Fruit fly (Drosophila melanogaster) whole organism, embryonic: ENCODE data around the gene ebo.

ENCODE experiments used
- Asciz ChIP-seq: fragments of 200-800 bp; sonication (Bioruptor generic); optimal IDR thresholded peaks from 2 replicates; lab custom pipeline; 2017; ENCODE audit warnings: missing biosample characterization, mild to moderate bottlenecking, missing genetic modification characterization, missing genetic modification reagents
- Atf-2 ChIP-seq: fragments of 200-800 bp; sonication (Bioruptor generic); optimal IDR thresholded peaks from 2 replicates; lab custom pipeline; 2016; ENCODE audit warnings: missing biosample characterization, missing genetic modification characterization
- Atf6 ChIP-seq: fragments of 200-800 bp; sonication (Bioruptor generic); IDR thresholded peaks from 2 replicates; pipeline ENCODE4 v1.3.6; 2022; ENCODE audit warnings: missing biosample characterization, missing genetic modification characterization
- Bteb2 ChIP-seq: fragments of 200-800 bp; sonication (Bioruptor generic); optimal IDR thresholded peaks from 2 replicates; lab custom pipeline; 2016; ENCODE audit warnings: missing biosample characterization, missing genetic modification characterization
- C15 ChIP-seq: fragments of 200-800 bp; sonication (Bioruptor generic); IDR thresholded peaks from 3 replicates; pipeline ENCODE4 v1.3.6; 2022; ENCODE audit warnings: missing biosample characterization, missing genetic modification characterization
- CG10209 ChIP-seq: fragments of 200-800 bp; sonication (Bioruptor generic); optimal IDR thresholded peaks from 3 replicates; lab custom pipeline; 2017; ENCODE audit warnings: missing biosample characterization, mild to moderate bottlenecking, missing genetic modification characterization, missing genetic modification reagents
- CG10366 ChIP-seq: fragments of 200-800 bp; sonication (Bioruptor generic); IDR thresholded peaks from 2 replicates; pipeline ENCODE4 v1.3.6; 2022; ENCODE audit warnings: missing biosample characterization, missing genetic modification characterization
- CG14014 ChIP-seq: fragments of 200-800 bp; sonication (Bioruptor generic); IDR thresholded peaks from 2 replicates; pipeline ENCODE4 v1.3.6; 2022; ENCODE audit warnings: missing biosample characterization, missing genetic modification characterization
- CG14667 ChIP-seq: fragments of 200-800 bp; sonication (Bioruptor generic); IDR thresholded peaks from 2 replicates; pipeline ENCODE4 v1.3.6; 2022; ENCODE audit warnings: missing biosample characterization, missing genetic modification characterization
- CG15696 ChIP-seq: fragments of 200-800 bp; sonication (Bioruptor generic); optimal IDR thresholded peaks from 2 replicates; lab custom pipeline; 2019; ENCODE audit warnings: missing biosample characterization, mild to moderate bottlenecking, missing genetic modification characterization, moderate library complexity
- CG18262 ChIP-seq: fragments of 200-800 bp; optimal IDR thresholded peaks from 3 replicates; lab custom pipeline; 2019; ENCODE audit warnings: missing biosample characterization, mild to moderate bottlenecking, missing genetic modification characterization, moderate library complexity
- CG32772 ChIP-seq: fragments of 200-800 bp; sonication (Bioruptor generic); IDR thresholded peaks from 2 replicates; pipeline ENCODE4 v1.3.6; 2022; ENCODE audit warnings: missing biosample characterization, missing genetic modification characterization
- CG34422 ChIP-seq: fragments of 200-800 bp; sonication (Bioruptor generic); IDR thresholded peaks from 3 replicates; pipeline ENCODE4 v1.3.6; 2022; ENCODE audit warnings: missing biosample characterization, missing genetic modification characterization
- CG6689 ChIP-seq: fragments of 200-800 bp; sonication (Bioruptor generic); IDR thresholded peaks from 2 replicates; pipeline ENCODE4 v1.3.6; 2022; ENCODE audit warnings: missing biosample characterization, missing genetic modification characterization
- CG6854 ChIP-seq: fragments of 200-800 bp; sonication (Bioruptor generic); optimal IDR thresholded peaks from 3 replicates; lab custom pipeline; 2017; ENCODE audit warnings: missing biosample characterization, mild to moderate bottlenecking, missing genetic modification characterization
- CG7556 ChIP-seq: fragments of 200-800 bp; sonication (Bioruptor generic); optimal IDR thresholded peaks from 2 replicates; lab custom pipeline; 2017; ENCODE audit warnings: missing biosample characterization, mild to moderate bottlenecking, missing genetic modification characterization
- CG9727 ChIP-seq: fragments of 200-800 bp; sonication (Bioruptor generic); optimal IDR thresholded peaks from 3 replicates; lab custom pipeline; 2017; ENCODE audit warnings: missing biosample characterization, mild to moderate bottlenecking, missing genetic modification characterization
- HLHmδ ChIP-seq: fragments of 200-800 bp; sonication (Bioruptor generic); optimal IDR thresholded peaks from 2 replicates; lab custom pipeline; 2018; ENCODE audit warnings: missing biosample characterization, mild to moderate bottlenecking, missing genetic modification characterization, moderate library complexity
- HmgD ChIP-seq: fragments of 200-800 bp; sonication (Bioruptor generic); optimal IDR thresholded peaks from 3 replicates; lab custom pipeline; 2016; ENCODE audit warnings: missing biosample characterization, missing genetic modification characterization
- Hmr ChIP-seq: fragments of 200-800 bp; sonication (Bioruptor generic); optimal IDR thresholded peaks from 3 replicates; lab custom pipeline; 2017; ENCODE audit warnings: mild to moderate bottlenecking, missing biosample characterization, missing genetic modification reagents, missing genetic modification characterization
- Hmx ChIP-seq: fragments of 200-800 bp; sonication (Bioruptor generic); optimal IDR thresholded peaks from 2 replicates; lab custom pipeline; 2016; ENCODE audit warnings: missing biosample characterization, missing genetic modification characterization
- Lhr ChIP-seq: fragments of 200-800 bp; sonication (Bioruptor generic); optimal IDR thresholded peaks from 3 replicates; lab custom pipeline; 2017; ENCODE audit warnings: mild to moderate bottlenecking, missing biosample characterization, missing genetic modification reagents, missing genetic modification characterization
- NC2α ChIP-seq: fragments of 200-800 bp; sonication (Bioruptor generic); optimal IDR thresholded peaks from 2 replicates; lab custom pipeline; 2016; ENCODE audit warnings: missing biosample characterization, missing genetic modification characterization
- Ravus ChIP-seq: fragments of 200-800 bp; sonication (Bioruptor generic); IDR thresholded peaks from 2 replicates; pipeline ENCODE4 v1.3.6; 2022; ENCODE audit warnings: missing biosample characterization, missing genetic modification characterization
- Scr ChIP-seq: fragments of 200-800 bp; sonication (Bioruptor generic); IDR thresholded peaks from 2 replicates; pipeline ENCODE4 v1.3.6; 2022; ENCODE audit warnings: missing biosample characterization, missing genetic modification characterization; ENCODE audit not compliant: partially characterized antibody
- Side ChIP-seq: fragments of 200-800 bp; sonication (Bioruptor generic); optimal IDR thresholded peaks from 2 replicates; lab custom pipeline; 2016; ENCODE audit warnings: missing biosample characterization, missing genetic modification characterization
- TFAM ChIP-seq: fragments of 200-800 bp; sonication (Bioruptor generic); optimal IDR thresholded peaks from 2 replicates; lab custom pipeline; 2017; ENCODE audit warnings: missing biosample characterization, missing genetic modification characterization, inconsistent platforms
- Usf ChIP-seq: fragments of 200-800 bp; sonication (Bioruptor generic); optimal IDR thresholded peaks from 2 replicates; lab custom pipeline; 2017; ENCODE audit warnings: missing genotype, missing biosample characterization, missing genetic modification characterization
- ash1 ChIP-seq: fragments of 200-800 bp; sonication (Bioruptor generic); optimal IDR thresholded peaks from 2 replicates; lab custom pipeline; 2018; ENCODE audit warnings: missing biosample characterization, mild to moderate bottlenecking, missing genetic modification characterization
- cad ChIP-seq: fragments of >200 bp; optimal IDR thresholded peaks from 2 replicates; lab custom pipeline; 2017; ENCODE audit warnings: missing biosample characterization, missing genetic modification characterization
- cas ChIP-seq: fragments of 200-800 bp; sonication (Bioruptor generic); IDR thresholded peaks from 2 replicates; pipeline ENCODE4 v1.3.6; 2022; ENCODE audit warnings: missing biosample characterization, missing genetic modification characterization
- ci ChIP-seq: fragments of 200-800 bp; sonication (Bioruptor generic); IDR thresholded peaks from 3 replicates; pipeline ENCODE4 v1.3.6; 2022; ENCODE audit warnings: missing biosample characterization, missing genetic modification characterization
- dan ChIP-seq: fragments of 200-800 bp; sonication (Bioruptor generic); IDR thresholded peaks from 2 replicates; pipeline ENCODE4 v1.3.6; 2022; ENCODE audit warnings: missing biosample characterization, missing genetic modification characterization
- dimm ChIP-seq: fragments of 200-800 bp; sonication (Bioruptor generic); IDR thresholded peaks from 2 replicates; pipeline ENCODE4 v1.3.6; 2022; ENCODE audit warnings: missing biosample characterization, missing genetic modification characterization
- dm ChIP-seq: fragments of 200-800 bp; sonication (Bioruptor generic); optimal IDR thresholded peaks from 3 replicates; lab custom pipeline; 2016; ENCODE audit warnings: missing biosample characterization, missing genetic modification characterization
- ems ChIP-seq: fragments of 200-800 bp; sonication (Bioruptor generic); optimal IDR thresholded peaks from 3 replicates; lab custom pipeline; 2016; ENCODE audit warnings: missing biosample characterization, missing genetic modification characterization
- eyg ChIP-seq: fragments of 200-800 bp; sonication (Bioruptor generic); optimal IDR thresholded peaks from 3 replicates; lab custom pipeline; 2016; ENCODE audit warnings: missing biosample characterization, missing genetic modification characterization
- gcm ChIP-seq: fragments of 200-800 bp; sonication (Bioruptor generic); optimal IDR thresholded peaks from 2 replicates; lab custom pipeline; 2019; ENCODE audit warnings: missing biosample characterization, mild to moderate bottlenecking, missing genetic modification characterization, moderate library complexity
- insv ChIP-seq, 2 experiments: fragments of 200-800 bp; sonication (Bioruptor generic); optimal IDR thresholded peaks; 3 replicates each; lab custom pipeline; 2016 to 2018; ENCODE audit warnings: missing biosample characterization in 2 of 2, missing genetic modification characterization in 2 of 2
- klu ChIP-seq: fragments of 200-800 bp; sonication (Bioruptor generic); IDR thresholded peaks from 2 replicates; pipeline ENCODE4 v1.3.6; 2022; ENCODE audit warnings: missing biosample characterization, missing genetic modification characterization
- lab ChIP-seq: fragments of 200-800 bp; sonication (Bioruptor generic); optimal IDR thresholded peaks from 3 replicates; lab custom pipeline; 2017; ENCODE audit warnings: missing biosample characterization, missing genetic modification characterization, mild to moderate bottlenecking, moderate library complexity, missing genetic modification reagents
- lbe ChIP-seq: fragments of 200-800 bp; sonication (Bioruptor generic); optimal IDR thresholded peaks from 2 replicates; lab custom pipeline; 2016; ENCODE audit warnings: missing biosample characterization, mild to moderate bottlenecking, missing genetic modification characterization
- peb ChIP-seq: fragments of 200-800 bp; sonication (Bioruptor generic); IDR thresholded peaks from 2 replicates; pipeline ENCODE4 v1.3.6; 2022; ENCODE audit warnings: missing biosample characterization, missing genetic modification characterization
- pnt ChIP-seq: fragments of 200-800 bp; sonication (Bioruptor generic); optimal IDR thresholded peaks from 3 replicates; lab custom pipeline; 2016; ENCODE audit warnings: missing biosample characterization, missing genetic modification characterization
- repo ChIP-seq: fragments of 200-800 bp; sonication (Bioruptor generic); optimal IDR thresholded peaks from 2 replicates; lab custom pipeline; 2016; ENCODE audit warnings: missing biosample characterization, missing genetic modification characterization
- seq ChIP-seq: fragments of 200-800 bp; sonication (Bioruptor generic); IDR thresholded peaks from 2 replicates; pipeline ENCODE4 v1.3.6; 2022; ENCODE audit warnings: missing biosample characterization, missing genetic modification characterization
- slbo ChIP-seq: fragments of 200-800 bp; sonication (Bioruptor generic); IDR thresholded peaks from 2 replicates; pipeline ENCODE4 v1.3.6; 2022; ENCODE audit warnings: missing biosample characterization, missing genetic modification characterization
- tin ChIP-seq: fragments of 200-800 bp; sonication (Bioruptor generic); optimal IDR thresholded peaks from 3 replicates; lab custom pipeline; 2016; ENCODE audit warnings: missing biosample characterization, missing genetic modification characterization
- tio ChIP-seq: fragments of 200-800 bp; sonication (Bioruptor generic); optimal IDR thresholded peaks from 2 replicates; lab custom pipeline; 2017; ENCODE audit warnings: missing biosample characterization, missing genetic modification characterization, inconsistent platforms
- tll ChIP-seq, 2 experiments: fragments of 200-800 bp in 1 of 2; fragments of >200 bp in 1 of 2; sonication (Bioruptor generic) in 1 of 2; optimal IDR thresholded peaks; 2 replicates each; lab custom pipeline; 2017 to 2019; ENCODE audit warnings: missing biosample characterization in 2 of 2, missing genetic modification characterization in 2 of 2, mild to moderate bottlenecking in 1 of 2, moderate library complexity in 1 of 2

Gene ebo

dm6 chrX:493445-494190, 17.2 kb upstream of the ebo start, which contains the start of gene CG17896:
Gene CG17896 (minus strand): TSS chrX:493495.
- peak; percentile 97 for TF ChIP-seq CG6854
- peak; percentile 76 for TF ChIP-seq TFAM
- peak; percentile 97 for TF ChIP-seq CG14667
- peak; percentile 97 for TF ChIP-seq repo (GFP tag; lab: Kevin White, UChicago)
- TF ChIP-seq insv (GFP tag; optimal IDR thresholded peaks at IDR 0.05; lab: Kevin White, UChicago) = peak; percentile 35 to 67
- TF ChIP-seq tin = peak; percentile 96
- TF ChIP-seq CG9727 = peak; percentile 96
- TF ChIP-seq CG10209 (GFP tag; lab: Kevin White, UChicago) = peak; percentile 98
- peak; percentile 98 for TF ChIP-seq CG34422 (GFP tag; lab: Robert Waterston, UW)
- TF ChIP-seq CG14014 (GFP tag; lab: Robert Waterston, UW) = peak; percentile 99
- peak; percentile 97 for TF ChIP-seq CG6689 (GFP tag; lab: Robert Waterston, UW)
- TF ChIP-seq eyg (GFP tag; lab: Kevin White, UChicago) = peak; percentile 97
- TF ChIP-seq Hmx (GFP tag; lab: Kevin White, UChicago) = peak; percentile 94
- no peak for TF ChIP-seq Scr (GFP tag; lab: Robert Waterston, UW)
- TF ChIP-seq Lhr = peak; percentile 80
- TF ChIP-seq NC2α (GFP tag; lab: Kevin White, UChicago) = peak; percentile 97
- TF ChIP-seq Asciz = peak; percentile 88
- TF ChIP-seq CG32772 = peak; percentile 98
- peak; percentile 93 for TF ChIP-seq ash1 (GFP tag; lab: Kevin White, UChicago)
- TF ChIP-seq peb (GFP tag; lab: Robert Waterston, UW) = peak; percentile 92
- TF ChIP-seq CG10366 = peak; percentile 98
- TF ChIP-seq Bteb2 = peak; percentile 98
- TF ChIP-seq klu (GFP tag; lab: Robert Waterston, UW) = peak; percentile 97
- peak; percentile 96 for TF ChIP-seq dm (GFP tag; lab: Kevin White, UChicago)
- peak; percentile 93 for TF ChIP-seq CG18262 (tag; lab: Kevin White, UChicago)
- peak; percentile 96 for TF ChIP-seq CG7556 (GFP tag; lab: Kevin White, UChicago)
- TF ChIP-seq HmgD = peak; percentile 98
- TF ChIP-seq ci (GFP tag; lab: Robert Waterston, UW) = peak; percentile 97
- peak; percentile 99 for TF ChIP-seq lab (GFP tag; lab: Kevin White, UChicago)
- peak; percentile 73; the same call in 1 of the 2 replicates for TF ChIP-seq dan (GFP tag; lab: Robert Waterston, UW)
- peak; percentile 98 for TF ChIP-seq cas (GFP tag; lab: Robert Waterston, UW)
- peak; percentile 91 for TF ChIP-seq gcm (GFP tag; lab: Kevin White, UChicago)
- TF ChIP-seq C15 (GFP tag; lab: Robert Waterston, UW) = peak; percentile 97
- peak; percentile 80 for TF ChIP-seq CG15696 (tag; lab: Kevin White, UChicago)
- TF ChIP-seq tio = no peak
- peak; percentile 98 for TF ChIP-seq Side (GFP tag; lab: Kevin White, UChicago)
- TF ChIP-seq slbo (GFP tag; lab: Robert Waterston, UW) = peak; percentile 100
- peak; percentile 98 for TF ChIP-seq Atf-2 (GFP tag; lab: Kevin White, UChicago)
- TF ChIP-seq Ravus (GFP tag; lab: Robert Waterston, UW) = peak; percentile 96
- TF ChIP-seq pnt (GFP tag; lab: Kevin White, UChicago) = peak; percentile 98
- no peak for TF ChIP-seq cad (GFP tag; lab: Kevin White, UChicago)
- TF ChIP-seq HLHmδ = no peak
- peak; percentile 99 for TF ChIP-seq Hmr (GFP tag; lab: Kevin White, UChicago)
- TF ChIP-seq Atf6 = peak; percentile 99
- peak; percentile 98 for TF ChIP-seq seq (GFP tag; lab: Robert Waterston, UW)
- peak; percentile 98 for TF ChIP-seq ems (GFP tag; lab: Kevin White, UChicago)
- TF ChIP-seq lbe (GFP tag; lab: Kevin White, UChicago) = peak; percentile 97
- peak; percentile 97 for TF ChIP-seq Usf
- peak; percentile 93 for TF ChIP-seq dimm (GFP tag; lab: Robert Waterston, UW)
- TF ChIP-seq tll (GFP tag; optimal IDR thresholded peaks at IDR 0.05; lab: Kevin White, UChicago) = no peak
